Fruit fly (Drosophila melanogaster) whole organism, embryonic: Measurements from ENCODE around the gene CG43255.

Experiments used
- ATbp ChIP-seq: fragments of 200-800 bp; sonication (Bioruptor generic); optimal IDR thresholded peaks from 2 replicates; lab custom pipeline; 2017; ENCODE audit warnings: missing biosample characterization, mild to moderate bottlenecking, missing genetic modification characterization, missing genetic modification reagents
- CG10431 ChIP-seq: fragments of 200-800 bp; sonication (Bioruptor generic); optimal IDR thresholded peaks from 3 replicates; lab custom pipeline; 2018; ENCODE audit warnings: missing biosample characterization, mild to moderate bottlenecking, missing genetic modification characterization
- CG11093 ChIP-seq: fragments of 200-800 bp; sonication (Bioruptor generic); IDR thresholded peaks from 3 replicates; pipeline ENCODE4 v1.3.6; 2022; ENCODE audit warnings: missing biosample characterization, missing genetic modification characterization
- CG11504 ChIP-seq: fragments of 200-800 bp; sonication (Bioruptor generic); optimal IDR thresholded peaks from 3 replicates; lab custom pipeline; 2019; ENCODE audit warnings: missing biosample characterization, mild to moderate bottlenecking, missing genetic modification characterization, moderate library complexity
- CG12299 ChIP-seq: fragments of 200-800 bp; sonication (Bioruptor generic); optimal IDR thresholded peaks from 2 replicates; lab custom pipeline; 2018; ENCODE audit warnings: missing biosample characterization, mild to moderate bottlenecking, missing genetic modification characterization
- CG12942 ChIP-seq: fragments of 200-800 bp; sonication (Bioruptor generic); optimal IDR thresholded peaks from 3 replicates; lab custom pipeline; 2016; ENCODE audit warnings: missing biosample characterization, missing genetic modification characterization
- CG14710 ChIP-seq: fragments of 200-800 bp; sonication (Bioruptor generic); optimal IDR thresholded peaks from 3 replicates; lab custom pipeline; 2019; ENCODE audit warnings: missing biosample characterization, mild to moderate bottlenecking, missing genetic modification characterization, moderate library complexity
- CG15479 ChIP-seq: fragments of 200-800 bp; sonication (Bioruptor generic); optimal IDR thresholded peaks from 3 replicates; lab custom pipeline; 2019; ENCODE audit warnings: missing biosample characterization, mild to moderate bottlenecking, missing genetic modification characterization, moderate library complexity
- CG16779 ChIP-seq: fragments of 200-800 bp; sonication (Bioruptor generic); IDR thresholded peaks from 2 replicates; pipeline ENCODE4 v1.3.6; 2022; ENCODE audit warnings: missing biosample characterization, missing genetic modification characterization
- CG17186 ChIP-seq: fragments of 200-800 bp; sonication (Bioruptor generic); optimal IDR thresholded peaks from 3 replicates; lab custom pipeline; 2017; ENCODE audit warnings: missing biosample characterization, missing genetic modification reagents, missing genetic modification characterization
- CG34376 ChIP-seq: fragments of 200-800 bp; sonication (Bioruptor generic); optimal IDR thresholded peaks from 2 replicates; lab custom pipeline; 2018; ENCODE audit warnings: missing biosample characterization, mild to moderate bottlenecking, missing genetic modification characterization
- CG4707 ChIP-seq: fragments of 200-800 bp; sonication (Bioruptor generic); optimal IDR thresholded peaks from 2 replicates; lab custom pipeline; 2018; ENCODE audit warnings: missing biosample characterization, mild to moderate bottlenecking, missing genetic modification characterization, moderate library complexity
- CG7745 ChIP-seq: fragments of 200-800 bp; sonication (Bioruptor generic); optimal IDR thresholded peaks from 2 replicates; lab custom pipeline; 2018; ENCODE audit warnings: missing biosample characterization, mild to moderate bottlenecking, missing genetic modification characterization, moderate library complexity
- CG8359 ChIP-seq: fragments of 200-800 bp; sonication (Bioruptor generic); optimal IDR thresholded peaks from 2 replicates; lab custom pipeline; 2017; ENCODE audit warnings: missing biosample characterization, mild to moderate bottlenecking, missing genetic modification characterization, borderline replicate concordance
- CG8388 ChIP-seq: fragments of 200-800 bp; sonication (Bioruptor generic); optimal IDR thresholded peaks from 2 replicates; lab custom pipeline; 2019; ENCODE audit warnings: missing biosample characterization, mild to moderate bottlenecking, missing genetic modification characterization, moderate library complexity
- CG9817 ChIP-seq: fragments of 200-800 bp; sonication (Bioruptor generic); optimal IDR thresholded peaks from 2 replicates; lab custom pipeline; 2018; ENCODE audit warnings: missing biosample characterization, mild to moderate bottlenecking, missing genetic modification characterization, moderate library complexity
- CTCF ChIP-seq: fragments of 200-800 bp; sonication (Bioruptor generic); optimal IDR thresholded peaks from 2 replicates; lab custom pipeline; 2017; ENCODE audit warnings: missing biosample characterization, mild to moderate bottlenecking, missing genetic modification characterization, moderate library complexity
- Eip74EF ChIP-seq, 2 experiments: fragments of 200-800 bp in 1 of 2; fragments of >200 bp in 1 of 2; sonication (Bioruptor generic) in 1 of 2; optimal IDR thresholded peaks; 2 replicates each; lab custom pipeline; 2017 to 2019; ENCODE audit warnings: missing biosample characterization in 2 of 2, missing genetic modification characterization in 2 of 2, mild to moderate bottlenecking in 1 of 2, moderate library complexity in 1 of 2
- Elba2 ChIP-seq: fragments of 200-800 bp; sonication (Bioruptor generic); optimal IDR thresholded peaks from 3 replicates; lab custom pipeline; 2016; ENCODE audit warnings: missing biosample characterization, missing genetic modification characterization
- Fer1 ChIP-seq: fragments of 200-800 bp; sonication (Bioruptor generic); optimal IDR thresholded peaks from 2 replicates; lab custom pipeline; 2017; ENCODE audit warnings: missing biosample characterization, mild to moderate bottlenecking, missing genetic modification characterization
- HmgZ ChIP-seq: fragments of 200-800 bp; sonication (Bioruptor generic); optimal IDR thresholded peaks from 2 replicates; lab custom pipeline; 2018; ENCODE audit warnings: missing biosample characterization, mild to moderate bottlenecking, missing genetic modification characterization
- Hr51 ChIP-seq, 2 experiments: fragments of 200-800 bp; sonication (Bioruptor generic); optimal IDR thresholded peaks; 2 replicates in 1 of 2; 3 replicates in 1 of 2; lab custom pipeline; 2016 to 2018; ENCODE audit warnings: missing biosample characterization in 2 of 2, missing genetic modification characterization in 2 of 2, mild to moderate bottlenecking in 1 of 2, moderate library complexity in 1 of 2
- Lhr ChIP-seq: fragments of 200-800 bp; sonication (Bioruptor generic); optimal IDR thresholded peaks from 3 replicates; lab custom pipeline; 2017; ENCODE audit warnings: mild to moderate bottlenecking, missing biosample characterization, missing genetic modification reagents, missing genetic modification characterization
- MESR4 ChIP-seq: fragments of 200-800 bp; sonication (Bioruptor generic); optimal IDR thresholded peaks from 2 replicates; lab custom pipeline; 2018; ENCODE audit warnings: missing biosample characterization, mild to moderate bottlenecking, missing genetic modification characterization, moderate library complexity
- MTF-1 ChIP-seq: fragments of 200-800 bp; sonication (Bioruptor generic); optimal IDR thresholded peaks from 2 replicates; lab custom pipeline; 2018; ENCODE audit warnings: missing biosample characterization, mild to moderate bottlenecking, missing genetic modification characterization, borderline replicate concordance
- Nf-YC ChIP-seq: fragments of 200-800 bp; optimal IDR thresholded peaks from 3 replicates; lab custom pipeline; 2019; ENCODE audit warnings: missing biosample characterization, mild to moderate bottlenecking, missing genetic modification characterization, moderate library complexity
- Optix ChIP-seq: fragments of 200-800 bp; sonication (Bioruptor generic); IDR thresholded peaks from 3 replicates; pipeline ENCODE4 v1.3.6; 2022; ENCODE audit warnings: missing biosample characterization, missing genetic modification characterization
- Ravus ChIP-seq: fragments of 200-800 bp; sonication (Bioruptor generic); IDR thresholded peaks from 2 replicates; pipeline ENCODE4 v1.3.6; 2022; ENCODE audit warnings: missing biosample characterization, missing genetic modification characterization
- ato ChIP-seq: fragments of 200-800 bp; sonication (Bioruptor generic); IDR thresholded peaks from 2 replicates; pipeline ENCODE4 v1.3.6; 2022; ENCODE audit warnings: missing biosample characterization, missing genetic modification characterization; ENCODE audit not compliant: partially characterized antibody
- cad ChIP-seq: fragments of >200 bp; optimal IDR thresholded peaks from 2 replicates; lab custom pipeline; 2017; ENCODE audit warnings: missing biosample characterization, missing genetic modification characterization
- corto ChIP-seq: fragments of 200-800 bp; sonication (Bioruptor generic); optimal IDR thresholded peaks from 2 replicates; lab custom pipeline; 2016; ENCODE audit warnings: missing biosample characterization, mild to moderate bottlenecking, missing genetic modification characterization, moderate library complexity
- croc ChIP-seq: fragments of 200-800 bp; sonication (Bioruptor generic); conservative IDR thresholded peaks from 3 replicates; pipeline ENCODE4 v1.3.6; 2022; ENCODE audit warnings: missing biosample characterization, missing genetic modification characterization
- dm ChIP-seq: fragments of 200-800 bp; sonication (Bioruptor generic); optimal IDR thresholded peaks from 3 replicates; lab custom pipeline; 2016; ENCODE audit warnings: missing biosample characterization, missing genetic modification characterization
- eve ChIP-seq, 2 experiments: fragments of >200 bp; optimal IDR thresholded peaks; 2 replicates each; lab custom pipeline; 2017; ENCODE audit warnings: missing biosample characterization in 2 of 2, missing genetic modification characterization in 2 of 2
- exex ChIP-seq: fragments of 200-800 bp; sonication (Bioruptor generic); optimal IDR thresholded peaks from 4 replicates; lab custom pipeline; 2018; ENCODE audit warnings: missing biosample characterization, mild to moderate bottlenecking, missing genetic modification characterization, moderate library complexity
- fd102C ChIP-seq: fragments of 200-800 bp; sonication (Bioruptor generic); optimal IDR thresholded peaks from 2 replicates; lab custom pipeline; 2018; ENCODE audit warnings: missing biosample characterization, mild to moderate bottlenecking, missing genetic modification characterization, moderate library complexity
- hb ChIP-seq: fragments of 200-800 bp; sonication (Bioruptor generic); IDR thresholded peaks from 3 replicates; pipeline ENCODE4 v1.3.6; 2022; ENCODE audit warnings: missing biosample characterization, missing genetic modification characterization; ENCODE audit not compliant: partially characterized antibody
- knrl ChIP-seq: fragments of 200-800 bp; sonication (Bioruptor generic); IDR thresholded peaks from 3 replicates; pipeline ENCODE4 v1.3.6; 2022; ENCODE audit warnings: missing biosample characterization, missing genetic modification characterization; ENCODE audit not compliant: partially characterized antibody
- lbe ChIP-seq: fragments of 200-800 bp; sonication (Bioruptor generic); optimal IDR thresholded peaks from 2 replicates; lab custom pipeline; 2016; ENCODE audit warnings: missing biosample characterization, mild to moderate bottlenecking, missing genetic modification characterization
- onecut ChIP-seq: fragments of 200-800 bp; sonication (Bioruptor generic); IDR thresholded peaks from 2 replicates; pipeline ENCODE4 v1.3.6; 2022; ENCODE audit warnings: missing biosample characterization, missing genetic modification characterization
- sima ChIP-seq: fragments of 200-800 bp; sonication (Bioruptor generic); optimal IDR thresholded peaks from 2 replicates; lab custom pipeline; 2016; ENCODE audit warnings: missing biosample characterization, missing genetic modification characterization
- tio ChIP-seq: fragments of 200-800 bp; sonication (Bioruptor generic); optimal IDR thresholded peaks from 2 replicates; lab custom pipeline; 2017; ENCODE audit warnings: missing biosample characterization, missing genetic modification characterization, inconsistent platforms
- tna ChIP-seq: fragments of 200-800 bp; sonication (Bioruptor generic); IDR thresholded peaks from 2 replicates; pipeline ENCODE4 v1.3.6; 2022; ENCODE audit warnings: missing biosample characterization, missing genetic modification characterization; ENCODE audit not compliant: partially characterized antibody
- twi ChIP-seq: fragments of 200-800 bp; optimal IDR thresholded peaks from 2 replicates; lab custom pipeline; 2019; ENCODE audit warnings: missing biosample characterization, mild to moderate bottlenecking, missing genetic modification characterization, moderate library complexity
- unpg ChIP-seq: fragments of 200-800 bp; sonication (Bioruptor generic); optimal IDR thresholded peaks from 3 replicates; lab custom pipeline; 2018; ENCODE audit warnings: missing biosample characterization, mild to moderate bottlenecking, missing genetic modification characterization, moderate library complexity
- wdn ChIP-seq: fragments of 200-800 bp; sonication (Bioruptor generic); IDR thresholded peaks from 2 replicates; pipeline ENCODE4 v1.3.6; 2022; ENCODE audit warnings: missing biosample characterization, missing genetic modification characterization
- yki ChIP-seq: fragments of >200 bp; optimal IDR thresholded peaks from 3 replicates; lab custom pipeline; 2018
- zfh1 ChIP-seq: fragments of 200-800 bp; sonication (Bioruptor generic); IDR thresholded peaks from 3 replicates; pipeline ENCODE4 v1.3.6; 2022; ENCODE audit warnings: missing biosample characterization, missing genetic modification characterization

CG43255 gene

dm6 chrX:8894315-8895017 is 29.3 kb upstream of the CG43255 start (continued):
- TF ChIP-seq unpg (GFP tag; lab: Kevin White, UChicago) (peak; percentile 87), eve (GFP tag; optimal IDR thresholded peaks at IDR 0.05; lab: Kevin White, UChicago) (peak in 1 of 2 experiments; percentile 93), Eip74EF (GFP tag; optimal IDR thresholded peaks at IDR 0.05; lab: Kevin White, UChicago) (peak in 1 of 2 experiments; percentile 82), Elba2 (no peak), lbe (GFP tag; lab: Kevin White, UChicago) (peak; percentile 40), Ravus (GFP tag; lab: Robert Waterston, UW) (peak; percentile 25), CG12299 (peak; percentile 11), CG34376 (GFP tag; lab: Kevin White, UChicago) (no peak), HmgZ (peak; percentile 51), hb (no peak), Optix (GFP tag; lab: Robert Waterston, UW) (peak; percentile 76; the same call in 2 of the 3 replicates), tna (no peak), knrl (GFP tag; lab: Robert Waterston, UW) (no peak), Fer1 (GFP tag; lab: Kevin White, UChicago) (peak; percentile 72), CG8388 (GFP tag; lab: Kevin White, UChicago) (peak; percentile 83), croc (GFP tag; lab: Robert Waterston, UW) (peak; percentile 72), yki (lab: Kevin White, UChicago) (no peak), MESR4 (no peak), cad (GFP tag; lab: Kevin White, UChicago) (no peak), Lhr (GFP tag; lab: Kevin White, UChicago) (peak; percentile 65), CG4707 (GFP tag; lab: Kevin White, UChicago) (peak; percentile 72), CG7745 (no peak), CG11504 (peak; percentile 87), twi (tag; lab: Kevin White, UChicago) (peak; percentile 41), CG9817 (peak; percentile 44), Hr51 (GFP tag; optimal IDR thresholded peaks at IDR 0.05; lab: Kevin White, UChicago) (peak; percentile 9 to 89), CG12942 (GFP tag; lab: Kevin White, UChicago) (peak; percentile 62), zfh1 (GFP tag; lab: Robert Waterston, UW) (peak; percentile 85), tio (GFP tag; lab: Kevin White, UChicago) (peak; percentile 50), wdn (GFP tag; lab: Robert Waterston, UW) (peak; percentile 21; the same call in 1 of the 2 replicates), exex (tag; lab: Kevin White, UChicago) (peak; percentile 7), dm (GFP tag; lab: Kevin White, UChicago) (peak; percentile 67), onecut (GFP tag; lab: Robert Waterston, UW) (peak; percentile 63), corto (GFP tag; lab: Kevin White, UChicago) (peak; percentile 16), ato (GFP tag; lab: Robert Waterston, UW) (no peak), CG16779 (GFP tag; lab: Robert Waterston, UW) (peak; percentile 64; the same call in 1 of the 2 replicates), CG11093 (GFP tag; lab: Robert Waterston, UW) (peak; percentile 69; the same call in 2 of the 3 replicates), CTCF (GFP tag; lab: Kevin White, UChicago) (peak; percentile 24), ATbp (GFP tag; lab: Kevin White, UChicago) (peak; percentile 88), CG14710 (tag; lab: Kevin White, UChicago) (peak; percentile 85), Nf-YC (tag; lab: Kevin White, UChicago) (peak; percentile 23), sima (GFP tag; lab: Kevin White, UChicago) (no peak), CG8359 (GFP tag; lab: Kevin White, UChicago) (peak; percentile 52), CG15479 (GFP tag; lab: Kevin White, UChicago) (no peak), CG17186 (GFP tag; lab: Kevin White, UChicago) (no peak), fd102C (GFP tag; lab: Kevin White, UChicago) (no peak), MTF-1 (GFP tag; lab: Kevin White, UChicago) (peak; percentile 34), CG10431 (GFP tag; lab: Kevin White, UChicago) (peak; percentile 64)
